Worm (Caenorhabditis elegans): ENCODE results near the gene paqr-1.

Gene paqr-1

ce11 chrIV:6548609-6549008 lies 6.6 kb downstream of the paqr-1 start, which contains the start of gene fan-1 (continued):
- TF ChIP-seq nhr-11 (tag; optimal IDR thresholded peaks at IDR 0.05) (no peak), egl-27 (tag; optimal IDR thresholded peaks at IDR 0.05) (no peak), fos-1 (tag; optimal IDR thresholded peaks at IDR 0.05) (no peak), lin-15B (tag; optimal IDR thresholded peaks at IDR 0.05) (peak; percentile 63), lin-39 (tag; optimal IDR thresholded peaks at IDR 0.05) (peak; percentile 32), ceh-82 (tag; optimal IDR thresholded peaks at IDR 0.05) (no peak), unc-62 (GFP tag; optimal IDR thresholded peaks at IDR 0.05) (no peak), R02D3.7 (tag; optimal IDR thresholded peaks at IDR 0.05) (peak; percentile 49), nhr-28 (tag; optimal IDR thresholded peaks at IDR 0.05) (no peak), ztf-11 (tag; optimal IDR thresholded peaks at IDR 0.05) (no peak), nhr-23 (tag; optimal IDR thresholded peaks at IDR 0.05) (peak; percentile 71), nhr-67 (tag; optimal IDR thresholded peaks at IDR 0.05) (no peak), ZK546.5 (tag; optimal IDR thresholded peaks at IDR 0.05) (no peak), hmg-11 (tag; optimal IDR thresholded peaks at IDR 0.05) (peak; percentile 15), pha-4 (tag; optimal IDR thresholded peaks at IDR 0.05) (peak; percentile 85), aly-2 (tag; optimal IDR thresholded peaks at IDR 0.05) (no peak), nhr-25 (tag; optimal IDR thresholded peaks at IDR 0.05) (peak; percentile 12), nfya-1 (tag; optimal IDR thresholded peaks at IDR 0.05; ENCODE audit: insufficient read depth) (peak; percentile 84), sea-2 (GFP tag; optimal IDR thresholded peaks at IDR 0.05) (no peak), elt-3 (tag; optimal IDR thresholded peaks at IDR 0.05) (no peak), elt-2 (tag; optimal IDR thresholded peaks at IDR 0.05) (no peak), daf-12 (tag; optimal IDR thresholded peaks at IDR 0.05) (no peak), nhr-77 (tag; optimal IDR thresholded peaks at IDR 0.05) (no peak), lsy-12 (tag; optimal IDR thresholded peaks at IDR 0.05) (no peak), nhr-237 (tag; optimal IDR thresholded peaks at IDR 0.05) (no peak)

DNA sequence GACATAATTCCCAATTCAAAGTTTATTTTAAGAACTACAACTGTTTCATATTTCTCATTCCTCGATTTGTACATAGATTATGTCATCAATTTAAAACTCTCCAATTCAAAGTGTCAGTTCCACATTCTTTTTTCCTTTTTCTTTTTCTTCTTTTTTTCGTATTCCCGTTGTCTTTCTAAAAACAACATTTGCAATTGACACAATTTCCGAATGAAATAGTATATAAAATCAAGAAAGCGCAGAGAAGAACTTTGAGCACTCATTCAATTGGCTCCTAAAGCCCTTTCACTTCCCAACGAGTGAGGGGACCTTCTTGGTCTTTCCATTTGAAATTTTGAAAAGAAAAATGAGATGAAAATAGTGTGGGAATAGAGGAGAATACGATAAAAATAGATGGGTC lies 7.8 kb downstream of the paqr-1 start:
- TF ChIP-seq lin-39 (tag; optimal IDR thresholded peaks at IDR 0.05) (no peak), elt-1 (tag; optimal IDR thresholded peaks at IDR 0.05) (no peak), lsy-12 (tag; optimal IDR thresholded peaks at IDR 0.05) (no peak), ama-1 (optimal IDR thresholded peaks at IDR 0.05) (no peak), sea-2 (GFP tag; optimal IDR thresholded peaks at IDR 0.05) (no peak), ceh-9 (tag; optimal IDR thresholded peaks at IDR 0.05) (no peak), nfya-1 (tag; optimal IDR thresholded peaks at IDR 0.05; ENCODE audit: insufficient read depth) (no peak), aly-2 (tag; optimal IDR thresholded peaks at IDR 0.05) (no peak), ceh-28 (tag; optimal IDR thresholded peaks at IDR 0.05) (no peak), zag-1 (tag; optimal IDR thresholded peaks at IDR 0.05) (no peak)

- TF ChIP-seq unc-62 (GFP tag; optimal IDR thresholded peaks at IDR 0.05), result no peak
- TF ChIP-seq nhr-237 (tag; optimal IDR thresholded peaks at IDR 0.05), result no peak
- TF ChIP-seq mml-1 (tag; optimal IDR thresholded peaks at IDR 0.05), result no peak
- no peak for TF ChIP-seq lsy-12 (tag; optimal IDR thresholded peaks at IDR 0.05)
- TF ChIP-seq skn-1 (tag; optimal IDR thresholded peaks at IDR 0.05), result no peak
Measured at ce11 chrIV:6542962-6543361, 12.3 kb downstream of the paqr-1 start.

DNA sequence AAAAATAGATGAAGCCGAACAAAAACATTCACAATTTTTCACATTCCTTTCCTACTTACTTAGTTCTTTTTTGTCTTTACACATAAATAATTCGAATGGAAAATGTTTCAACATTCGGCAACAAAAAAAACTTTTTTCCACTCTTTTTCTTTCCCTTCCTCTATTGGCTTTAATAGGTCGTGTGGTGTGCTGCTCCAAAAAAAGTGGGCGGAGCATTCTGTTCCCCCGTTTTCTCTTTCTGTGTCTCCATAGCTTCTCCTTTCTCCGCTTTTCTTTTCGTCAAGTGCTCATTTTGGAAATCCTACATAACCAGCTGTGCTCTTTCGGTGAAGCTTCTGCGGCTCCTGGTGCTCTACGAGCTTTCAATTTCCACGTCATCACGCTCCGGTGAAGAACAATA lies 13.8 kb downstream of the paqr-1 start, which contains the start of gene C01G5.25:
C01G5.25 (plus strand) TSS at position 250 of the 400 bp plus-strand sequence.
- TF ChIP-seq nhr-28 (tag; optimal IDR thresholded peaks at IDR 0.05), result no peak
- peak; percentile 51 for TF ChIP-seq lin-39 (tag; optimal IDR thresholded peaks at IDR 0.05)

DNA sequence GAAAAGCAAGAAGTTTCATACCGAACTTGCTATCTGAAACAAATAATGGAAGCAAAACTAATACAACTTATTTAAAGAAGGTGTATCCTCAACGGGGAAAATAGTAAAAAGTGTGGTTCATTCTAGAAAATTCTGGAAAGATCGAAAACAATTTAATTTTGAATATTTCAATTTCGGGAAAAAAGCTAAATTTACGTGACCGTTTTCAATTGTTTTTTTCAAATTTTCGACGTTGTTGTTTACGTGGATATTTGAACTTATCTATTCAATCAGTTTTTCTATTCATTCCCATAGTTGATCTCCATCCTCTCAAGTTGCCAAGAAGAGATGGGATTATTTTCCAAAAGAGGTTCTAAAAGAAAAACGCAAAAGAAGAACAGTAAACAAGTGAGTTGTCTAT lies 19.3 kb downstream of the paqr-1 start, which contains the start of gene C01G5.3:
C01G5.3 (plus strand) TSS at position 301 of the 400 bp plus-strand sequence.
- no peak for TF ChIP-seq nhr-12 (tag; optimal IDR thresholded peaks at IDR 0.05)
- TF ChIP-seq unc-39 (tag; optimal IDR thresholded peaks at IDR 0.05), result no peak
- no peak for TF ChIP-seq nhr-28 (tag; optimal IDR thresholded peaks at IDR 0.05)
- TF ChIP-seq nhr-11 (tag; optimal IDR thresholded peaks at IDR 0.05), result no peak

- TF ChIP-seq nfya-1 (tag; optimal IDR thresholded peaks at IDR 0.05; ENCODE audit: insufficient read depth), result no peak
- TF ChIP-seq fkh-2 (tag; optimal IDR thresholded peaks at IDR 0.05), result no peak
Measured at ce11 chrIV:6531450-6531849, 23.8 kb downstream of the paqr-1 start, which contains the start of gene C01G5.4. Gene C01G5.4, plus strand, starts transcription at chrIV:6531750.
